Worm (Caenorhabditis elegans) whole organism, young adult: ENCODE results near the gene sup-26.

Source experiments
- ama-1 ChIP-seq, 3 experiments: fragments of 150-350 bp in 1 of 3; sonication (generic microtip) in 2 of 3; optimal IDR thresholded peaks; 2 replicates each; lab custom pipeline; 2014 to 2018; ENCODE audit warnings: missing biosample characterization in 2 of 3, missing genetic modification characterization in 2 of 3, missing genetic modification reagents in 2 of 3
- ccch-3 ChIP-seq: fragments of 200-800 bp; sonication (Bioruptor generic); optimal IDR thresholded peaks from 2 replicates; lab custom pipeline; 2018; ENCODE audit warnings: mild to moderate bottlenecking, missing genetic modification characterization, missing compliant biosample characterization
- dpff-1 ChIP-seq: sonication (generic microtip); optimal IDR thresholded peaks from 2 replicates; lab custom pipeline; 2017; ENCODE audit warnings: mild to moderate bottlenecking, missing genetic modification characterization, missing compliant biosample characterization
- hlh-12 ChIP-seq: sonication (generic microtip); optimal IDR thresholded peaks from 2 replicates; lab custom pipeline; 2016; ENCODE audit warnings: missing genetic modification characterization, missing compliant biosample characterization
- let-607 ChIP-seq, 2 experiments: fragments of 200-800 bp in 1 of 2; sonication (Bioruptor generic) in 1 of 2; sonication (generic microtip) in 1 of 2; optimal IDR thresholded peaks; 2 replicates each; lab custom pipeline; 2016 to 2018; ENCODE audit warnings: mild to moderate bottlenecking in 2 of 2, missing compliant biosample characterization in 2 of 2, missing genetic modification characterization in 2 of 2, moderate library complexity in 2 of 2, missing genotype in 1 of 2
- nfyb-1 ChIP-seq: fragments of 200-800 bp; sonication (Bioruptor generic); IDR thresholded peaks from 2 replicates; pipeline ENCODE4 v1.3.6; 2022; ENCODE audit warnings: missing genetic modification reagents, missing genetic modification characterization, missing compliant biosample characterization
- nhr-90 ChIP-seq: sonication (generic microtip); optimal IDR thresholded peaks from 2 replicates; lab custom pipeline; 2016; ENCODE audit warnings: missing genotype, mild to moderate bottlenecking, missing genetic modification characterization, missing compliant biosample characterization
- pha-4 ChIP-seq: fragments of 150-350 bp; sonication (generic microtip); optimal IDR thresholded peaks from 2 replicates; lab custom pipeline; 2014; ENCODE audit warnings: missing biosample characterization, missing genetic modification reagents, missing genetic modification characterization
- sea-2 ChIP-seq: fragments of 200-800 bp; sonication (Bioruptor generic); IDR thresholded peaks from 2 replicates; pipeline ENCODE4 v1.3.6; 2022; ENCODE audit warnings: missing genetic modification characterization, missing compliant biosample characterization
- snpc-1.1 ChIP-seq: sonication (generic microtip); optimal IDR thresholded peaks from 2 replicates; lab custom pipeline; 2017; ENCODE audit warnings: missing genetic modification characterization, mild to moderate bottlenecking, missing compliant biosample characterization, antibody characterized with exemption, moderate library complexity, missing genotype, missing genetic modification reagents; ENCODE audit not compliant: insufficient read depth
- unc-62 ChIP-seq: fragments of 150-350 bp; optimal IDR thresholded peaks from 2 replicates; lab custom pipeline; 2014; ENCODE audit warnings: missing biosample characterization, missing genetic modification reagents, missing genetic modification characterization
- ztf-28 ChIP-seq: fragments of 200-800 bp; sonication (Bioruptor generic); IDR thresholded peaks from 2 replicates; pipeline ENCODE4 v1.3.6; 2022; ENCODE audit warnings: missing genetic modification reagents, missing genetic modification characterization, missing compliant biosample characterization

ce11 chrIII:4281955-4282618 lies 2.1 kb upstream of the sup-26 start:
- TF ChIP-seq ztf-28 (GFP tag; lab: Robert Waterston, UW) (0 out of 2 replicates have a peak, but pooled peaks have one; percentile 11), ccch-3 (no peak), ama-1 (optimal IDR thresholded peaks at IDR 0.05; lab: Kevin White, UChicago) (no peak), ama-1 (GFP tag; optimal IDR thresholded peaks at IDR 0.05; lab: Kevin White, UChicago) (no peak), sea-2 (GFP tag; lab: Robert Waterston, UW) (peak; percentile 86; the same call in 1 of the 2 replicates), unc-62 (GFP tag; lab: Kevin White, UChicago) (peak; percentile 93), hlh-12 (tag; lab: Kevin White, UChicago) (no peak), snpc-1.1 (tag; lab: Kevin White, UChicago) (no peak), let-607 (tag; optimal IDR thresholded peaks at IDR 0.05; lab: Kevin White, UChicago) (peak; percentile 93 to 95), nhr-90 (tag; lab: Kevin White, UChicago) (peak; percentile 89), pha-4 (tag; lab: Kevin White, UChicago) (peak; percentile 26), nfyb-1 (GFP tag; lab: Robert Waterston, UW) (peak; percentile 98), dpff-1 (peak; percentile 84)
